Worm (Caenorhabditis elegans) whole organism, L3 larva: Measurements from ENCODE around the gene gpb-1.

Experiments
- R02D3.7 ChIP-seq: fragments of 150-350 bp; optimal IDR thresholded peaks from 2 replicates; lab custom pipeline; 2014; ENCODE audit warnings: missing biosample characterization, missing genetic modification characterization
- aly-2 ChIP-seq: fragments of 150-350 bp; optimal IDR thresholded peaks from 2 replicates; lab custom pipeline; 2014; ENCODE audit warnings: missing biosample characterization, missing genetic modification characterization
- ama-1 ChIP-seq: fragments of 150-350 bp; optimal IDR thresholded peaks from 2 replicates; lab custom pipeline; 2018
- ceh-16 ChIP-seq: sonication (generic microtip); optimal IDR thresholded peaks from 2 replicates; lab custom pipeline; 2017; ENCODE audit warnings: missing biosample characterization, missing genetic modification characterization
- ceh-28 ChIP-seq: fragments of 150-350 bp; optimal IDR thresholded peaks from 2 replicates; lab custom pipeline; 2014; ENCODE audit warnings: missing biosample characterization, missing genetic modification reagents, missing genetic modification characterization
- ceh-9 ChIP-seq: sonication (generic microtip); optimal IDR thresholded peaks from 2 replicates; lab custom pipeline; 2018; ENCODE audit warnings: missing biosample characterization, missing genetic modification characterization
- daf-12 ChIP-seq: fragments of 150-350 bp; optimal IDR thresholded peaks from 2 replicates; lab custom pipeline; 2014; ENCODE audit warnings: missing biosample characterization, missing genetic modification reagents, missing genetic modification characterization
- egl-5 ChIP-seq: fragments of 150-350 bp; optimal IDR thresholded peaks from 2 replicates; lab custom pipeline; 2017; ENCODE audit warnings: missing biosample characterization, missing genetic modification reagents, missing genetic modification characterization, inconsistent platforms
- elt-1 ChIP-seq: fragments of 150-350 bp; optimal IDR thresholded peaks from 2 replicates; lab custom pipeline; 2014; ENCODE audit warnings: missing biosample characterization, missing genetic modification characterization
- elt-2 ChIP-seq: sonication (generic microtip); optimal IDR thresholded peaks from 2 replicates; lab custom pipeline; 2016; ENCODE audit warnings: missing genetic modification reagents, mild to moderate bottlenecking, missing genetic modification characterization, missing compliant biosample characterization
- elt-3 ChIP-seq, 3 experiments: fragments of 150-350 bp in 1 of 3; sonication (generic microtip) in 2 of 3; optimal IDR thresholded peaks; 2 replicates in 2 of 3; 4 replicates in 1 of 3; lab custom pipeline; 2014 to 2017; ENCODE audit warnings: missing biosample characterization in 3 of 3, missing genetic modification characterization in 3 of 3
- eor-1 ChIP-seq, 2 experiments: fragments of 150-350 bp; optimal IDR thresholded peaks; 2 replicates each; lab custom pipeline; 2014 to 2018; ENCODE audit warnings: missing biosample characterization in 2 of 2, missing genetic modification characterization in 2 of 2
- fkh-10 ChIP-seq: sonication (generic microtip); optimal IDR thresholded peaks from 2 replicates; lab custom pipeline; 2017; ENCODE audit warnings: missing biosample characterization, missing genetic modification reagents, missing genetic modification characterization
- fkh-2 ChIP-seq: fragments of 150-350 bp; optimal IDR thresholded peaks from 2 replicates; lab custom pipeline; 2014; ENCODE audit warnings: missing biosample characterization, missing genetic modification reagents, missing genetic modification characterization
- fos-1 ChIP-seq: fragments of 150-350 bp; optimal IDR thresholded peaks from 2 replicates; lab custom pipeline; 2014; ENCODE audit warnings: missing biosample characterization, missing genetic modification characterization
- hmg-11 ChIP-seq: sonication (generic microtip); optimal IDR thresholded peaks from 2 replicates; lab custom pipeline; 2016; ENCODE audit warnings: missing genetic modification characterization, missing compliant biosample characterization
- jun-1 ChIP-seq: fragments of 150-350 bp; optimal IDR thresholded peaks from 2 replicates; lab custom pipeline; 2014; ENCODE audit warnings: missing biosample characterization, missing genetic modification reagents, missing genetic modification characterization
- lin-15B ChIP-seq: fragments of 150-350 bp; optimal IDR thresholded peaks from 2 replicates; lab custom pipeline; 2014; ENCODE audit warnings: missing biosample characterization, missing genetic modification characterization
- lin-39 ChIP-seq: fragments of 150-350 bp; optimal IDR thresholded peaks from 2 replicates; lab custom pipeline; 2018; ENCODE audit warnings: missing biosample characterization, missing genetic modification reagents, missing genetic modification characterization
- lsy-12 ChIP-seq: sonication (generic microtip); optimal IDR thresholded peaks from 2 replicates; lab custom pipeline; 2016; ENCODE audit warnings: mild to moderate bottlenecking, missing genetic modification characterization, missing compliant biosample characterization
- mdl-1 ChIP-seq: fragments of 150-350 bp; optimal IDR thresholded peaks from 2 replicates; lab custom pipeline; 2014; ENCODE audit warnings: missing biosample characterization, missing genetic modification characterization
- mml-1 ChIP-seq: fragments of 150-350 bp; sonication (generic microtip); optimal IDR thresholded peaks from 3 replicates; lab custom pipeline; 2014; ENCODE audit warnings: missing biosample characterization, missing genetic modification characterization
- nfya-1 ChIP-seq: sonication (generic microtip); optimal IDR thresholded peaks from 2 replicates; lab custom pipeline; 2017; ENCODE audit warnings: missing genetic modification characterization, mild to moderate bottlenecking, missing compliant biosample characterization, antibody characterized with exemption, moderate library complexity; ENCODE audit not compliant: insufficient read depth
- nhr-11 ChIP-seq: fragments of 150-350 bp; optimal IDR thresholded peaks from 2 replicates; lab custom pipeline; 2014; ENCODE audit warnings: missing biosample characterization, missing genetic modification characterization
- nhr-12 ChIP-seq: fragments of 150-350 bp; optimal IDR thresholded peaks from 2 replicates; lab custom pipeline; 2014; ENCODE audit warnings: missing biosample characterization, missing genetic modification characterization
- nhr-23 ChIP-seq: fragments of 150-350 bp; optimal IDR thresholded peaks from 2 replicates; lab custom pipeline; 2014; ENCODE audit warnings: missing biosample characterization, missing genetic modification reagents, missing genetic modification characterization
- nhr-25 ChIP-seq: sonication (generic microtip); optimal IDR thresholded peaks from 2 replicates; lab custom pipeline; 2017; ENCODE audit warnings: missing biosample characterization, missing genetic modification characterization
- nhr-28 ChIP-seq: fragments of 150-350 bp; optimal IDR thresholded peaks from 2 replicates; lab custom pipeline; 2014; ENCODE audit warnings: missing biosample characterization, missing genetic modification characterization
- nhr-43 ChIP-seq: sonication (generic microtip); optimal IDR thresholded peaks from 2 replicates; lab custom pipeline; 2016; ENCODE audit warnings: mild to moderate bottlenecking, missing genetic modification characterization, missing compliant biosample characterization; ENCODE audit not compliant: poor library complexity, severe bottlenecking
- nhr-67 ChIP-seq: fragments of 150-350 bp; optimal IDR thresholded peaks from 2 replicates; lab custom pipeline; 2014; ENCODE audit warnings: missing biosample characterization, missing genetic modification characterization
- pha-4 ChIP-seq: fragments of 150-350 bp; optimal IDR thresholded peaks from 2 replicates; lab custom pipeline; 2014; ENCODE audit warnings: missing biosample characterization, missing genetic modification reagents, missing genetic modification characterization
- pqm-1 ChIP-seq: fragments of 150-350 bp; optimal IDR thresholded peaks from 2 replicates; lab custom pipeline; 2017; ENCODE audit warnings: missing biosample characterization, missing genetic modification characterization, inconsistent platforms
- sea-2 ChIP-seq: fragments of 150-350 bp; sonication (generic microtip); optimal IDR thresholded peaks from 4 replicates; lab custom pipeline; 2014; ENCODE audit warnings: missing biosample characterization, missing genetic modification reagents, missing genetic modification characterization
- skn-1 ChIP-seq: fragments of 150-350 bp; optimal IDR thresholded peaks from 2 replicates; lab custom pipeline; 2014; ENCODE audit warnings: missing biosample characterization, missing genetic modification characterization
- snpc-4 ChIP-seq: fragments of 150-350 bp; optimal IDR thresholded peaks from 2 replicates; lab custom pipeline; 2014; ENCODE audit warnings: missing biosample characterization, missing genetic modification characterization
- tbx-2 ChIP-seq: sonication (generic microtip); optimal IDR thresholded peaks from 2 replicates; lab custom pipeline; 2016; ENCODE audit warnings: mild to moderate bottlenecking, missing genetic modification characterization, missing compliant biosample characterization
- unc-39 ChIP-seq: sonication (generic microtip); optimal IDR thresholded peaks from 4 replicates; lab custom pipeline; 2017; ENCODE audit warnings: missing biosample characterization, missing genetic modification characterization
- unc-62 ChIP-seq: fragments of 150-350 bp; sonication (generic microtip); optimal IDR thresholded peaks from 4 replicates; lab custom pipeline; 2014; ENCODE audit warnings: missing biosample characterization, missing genetic modification reagents, missing genetic modification characterization
- ztf-4 ChIP-seq: fragments of 150-350 bp; optimal IDR thresholded peaks from 2 replicates; lab custom pipeline; 2014; ENCODE audit warnings: missing biosample characterization, missing genetic modification characterization

gpb-1 gene

DNA sequence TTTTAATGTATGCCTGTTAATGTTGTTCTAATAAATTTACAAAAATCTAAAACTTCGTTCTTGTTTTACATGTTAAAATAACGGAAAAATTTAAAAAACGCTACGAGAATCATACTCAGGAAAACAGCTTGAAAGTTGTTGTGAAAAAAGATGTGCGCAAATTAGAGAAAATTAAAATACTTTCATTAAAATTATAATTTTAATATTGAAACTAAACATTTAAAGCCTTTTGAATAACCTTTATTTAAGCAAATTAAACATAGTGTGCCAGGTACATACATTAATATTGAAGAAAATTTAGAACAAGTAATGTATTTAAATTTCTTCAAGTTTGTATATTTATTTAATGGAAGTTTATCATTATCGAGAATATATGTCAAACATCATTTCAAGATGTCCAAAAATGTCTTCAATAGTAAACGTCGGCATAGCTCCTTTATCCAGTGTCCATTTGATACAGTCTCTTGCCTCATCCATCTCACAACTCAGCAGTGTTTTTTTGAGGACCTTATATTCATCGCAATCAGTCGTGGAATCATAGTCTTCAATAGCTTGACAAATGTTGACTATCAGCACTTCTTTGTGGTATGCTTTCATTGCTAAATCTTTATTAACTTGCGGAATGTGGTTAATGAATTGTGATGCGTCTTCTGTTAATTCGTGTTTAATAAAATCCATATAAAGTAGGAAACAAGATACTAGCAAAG lies 13.5 kb upstream of the gpb-1 start:
- TF ChIP-seq elt-3 (tag; optimal IDR thresholded peaks at IDR 0.05; lab: Kevin White, UChicago) (peak in 1 of 3 experiments; percentile 81), ceh-16 (no peak), sea-2 (GFP tag; lab: Kevin White, UChicago) (no peak), nfya-1 (tag; lab: Kevin White, UChicago) (peak; percentile 48), eor-1 (tag; optimal IDR thresholded peaks at IDR 0.05; lab: Kevin White, UChicago) (peak in 1 of 2 experiments; percentile 7), elt-2 (tag; lab: Kevin White, UChicago) (peak; percentile 37), elt-1 (peak; percentile 13), nhr-12 (tag; lab: Kevin White, UChicago) (no peak), ama-1 (peak; percentile 93), fkh-2 (tag; lab: Kevin White, UChicago) (no peak), egl-5 (tag; lab: Kevin White, UChicago) (no peak), nhr-23 (no peak), ztf-4 (tag; lab: Kevin White, UChicago) (peak; percentile 60), pha-4 (peak; percentile 81), unc-62 (GFP tag; lab: Kevin White, UChicago) (no peak), nhr-67 (tag; lab: Kevin White, UChicago) (no peak), fos-1 (tag; lab: Kevin White, UChicago) (peak; percentile 78), pqm-1 (tag; lab: Kevin White, UChicago) (no peak), lin-39 (no peak), unc-39 (tag; lab: Kevin White, UChicago) (no peak), mdl-1 (tag; lab: Kevin White, UChicago) (no peak), mml-1 (tag; lab: Kevin White, UChicago) (no peak), nhr-28 (tag; lab: Kevin White, UChicago) (no peak), R02D3.7 (no peak), nhr-25 (peak; percentile 43), daf-12 (tag; lab: Kevin White, UChicago) (no peak), skn-1 (tag; lab: Kevin White, UChicago) (no peak), nhr-11 (tag; lab: Kevin White, UChicago) (no peak), hmg-11 (tag; lab: Kevin White, UChicago) (no peak), aly-2 (no peak), tbx-2 (tag; lab: Kevin White, UChicago) (peak; percentile 70)

DNA sequence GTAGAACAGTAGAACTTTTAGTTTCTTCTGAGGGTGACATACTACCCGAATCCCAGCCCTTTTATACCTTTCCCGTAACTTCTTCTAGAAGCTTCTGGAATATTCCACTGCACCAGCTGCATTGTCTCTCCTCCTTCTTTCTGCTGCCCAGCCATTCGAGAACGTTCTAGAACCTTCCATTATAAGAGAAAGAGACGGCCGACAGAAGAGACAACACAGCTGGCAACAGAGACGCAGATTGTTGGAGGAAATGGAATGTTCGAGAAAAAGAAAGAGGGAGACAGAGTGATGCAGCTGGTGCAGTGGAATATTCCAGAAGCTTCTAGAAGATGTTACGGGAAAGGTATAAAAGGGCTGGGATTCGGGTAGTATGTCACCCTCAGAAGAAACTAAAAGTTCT lies 10.9 kb upstream of the gpb-1 start, which contains the start of the genes F44E5.4 and F44E5.5:
F44E5.4 (minus strand) TSS at position 35 of the 400 bp plus-strand sequence.
F44E5.5 (plus strand) TSS at position 386 of the 400 bp plus-strand sequence.
- TF ChIP-seq pha-4 (peak; percentile 38), lsy-12 (tag; lab: Kevin White, UChicago) (peak; percentile 98), lin-39 (peak; percentile 54), fkh-10 (GFP tag; lab: Kevin White, UChicago) (peak; percentile 9), lin-15B (tag; lab: Kevin White, UChicago) (peak; percentile 44), jun-1 (tag; lab: Kevin White, UChicago) (peak; percentile 93), eor-1 (tag; optimal IDR thresholded peaks at IDR 0.05; lab: Kevin White, UChicago) (peak in 1 of 2 experiments; percentile 42), mml-1 (tag; lab: Kevin White, UChicago) (peak; percentile 66), nfya-1 (tag; lab: Kevin White, UChicago) (peak; percentile 92), sea-2 (GFP tag; lab: Kevin White, UChicago) (peak; percentile 100), elt-1 (peak; percentile 31), elt-2 (tag; lab: Kevin White, UChicago) (peak; percentile 60), skn-1 (tag; lab: Kevin White, UChicago) (peak; percentile 12), nhr-11 (tag; lab: Kevin White, UChicago) (peak; percentile 70), fos-1 (tag; lab: Kevin White, UChicago) (peak; percentile 34), nhr-23 (peak; percentile 74), nhr-43 (tag; lab: Kevin White, UChicago) (peak; percentile 47), nhr-25 (peak; percentile 61), ceh-28 (peak; percentile 69), tbx-2 (tag; lab: Kevin White, UChicago) (peak; percentile 90)

DNA sequence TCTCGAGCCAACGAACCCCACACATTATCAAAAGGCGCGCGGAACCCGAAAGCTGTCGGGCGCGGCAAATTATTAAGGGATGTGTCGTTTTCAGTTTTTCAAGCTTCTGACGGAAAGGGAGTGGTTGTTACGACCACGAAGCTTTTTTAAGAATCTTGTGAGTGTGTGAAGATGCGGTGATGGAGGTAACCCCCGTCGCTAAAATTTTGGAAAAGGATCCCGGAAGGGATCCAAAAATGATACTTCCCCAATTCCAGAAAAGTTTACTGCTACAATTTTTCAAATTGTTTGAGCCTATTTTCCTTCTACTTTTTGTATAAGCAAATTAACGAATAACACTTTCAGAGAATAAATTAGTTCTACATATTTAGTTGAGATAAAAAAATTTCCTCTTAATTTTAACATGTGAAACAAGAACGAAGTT lies 8.3 kb upstream of the gpb-1 start:
- no peak for TF ChIP-seq nhr-28 (tag; lab: Kevin White, UChicago)
- TF ChIP-seq ama-1: peak; percentile 100
- peak; percentile 65 for TF ChIP-seq fos-1 (tag; lab: Kevin White, UChicago)
- TF ChIP-seq elt-3 (tag; optimal IDR thresholded peaks at IDR 0.05; lab: Kevin White, UChicago): no peak
- peak; percentile 68 for TF ChIP-seq lin-39
- TF ChIP-seq ceh-9: no peak
- peak; percentile 83 for TF ChIP-seq nfya-1 (tag; lab: Kevin White, UChicago)
- peak in 1 of 2 experiments; percentile 11 for TF ChIP-seq eor-1 (tag; optimal IDR thresholded peaks at IDR 0.05; lab: Kevin White, UChicago)
- TF ChIP-seq tbx-2 (tag; lab: Kevin White, UChicago): peak; percentile 54
- TF ChIP-seq ztf-4 (tag; lab: Kevin White, UChicago): peak; percentile 83
- peak; percentile 94 for TF ChIP-seq pha-4
- peak; percentile 80 for TF ChIP-seq nhr-25
- peak; percentile 29 for TF ChIP-seq elt-2 (tag; lab: Kevin White, UChicago)
- peak; percentile 77 for TF ChIP-seq snpc-4 (tag; lab: Kevin White, UChicago)
- peak; percentile 67 for TF ChIP-seq ceh-16
